Worm (Caenorhabditis elegans) whole organism, midembryonic: Measurements from ENCODE around the gene C47D12.5.

ENCODE experiments used
- T22C8.4 ChIP-seq: fragments of 200-800 bp; sonication (Bioruptor generic); IDR thresholded peaks from 2 replicates; pipeline ENCODE4 v1.3.6; 2022; ENCODE audit warnings: missing genetic modification characterization, missing compliant biosample characterization
- cog-1 ChIP-seq: sonication (generic microtip); optimal IDR thresholded peaks from 2 replicates; lab custom pipeline; 2016; ENCODE audit warnings: missing genetic modification characterization, missing compliant biosample characterization
- flt-1 ChIP-seq: fragments of 200-800 bp; sonication (Bioruptor generic); IDR thresholded peaks from 2 replicates; pipeline ENCODE4 v1.3.6; 2022; ENCODE audit warnings: missing genetic modification characterization, missing compliant biosample characterization
- klf-2 ChIP-seq: fragments of 200-800 bp; sonication (Bioruptor generic); conservative IDR thresholded peaks from 2 replicates; pipeline ENCODE4 v1.3.6; 2022; ENCODE audit warnings: missing genetic modification reagents, missing genetic modification characterization, missing compliant biosample characterization
- med-1 ChIP-seq: sonication (generic microtip); optimal IDR thresholded peaks from 2 replicates; lab custom pipeline; 2017; ENCODE audit warnings: missing genetic modification characterization, mild to moderate bottlenecking, missing compliant biosample characterization, antibody characterized with exemption, missing genetic modification reagents; ENCODE audit not compliant: insufficient read depth
- ref-1 ChIP-seq: fragments of 200-800 bp; sonication (Bioruptor generic); conservative IDR thresholded peaks from 2 replicates; pipeline ENCODE4 v1.3.6; 2022; ENCODE audit warnings: missing genetic modification reagents, missing genetic modification characterization, missing compliant biosample characterization
- tab-1 ChIP-seq: fragments of 200-800 bp; sonication (Bioruptor generic); IDR thresholded peaks from 2 replicates; pipeline ENCODE4 v1.3.6; 2022; ENCODE audit warnings: missing genetic modification characterization, missing compliant biosample characterization
- ztf-23 ChIP-seq: fragments of 200-800 bp; sonication (Bioruptor generic); IDR thresholded peaks from 2 replicates; pipeline ENCODE4 v1.3.6; 2022; ENCODE audit warnings: missing genetic modification reagents, missing genetic modification characterization, missing compliant biosample characterization
- ztf-29 ChIP-seq: fragments of 200-800 bp; sonication (Bioruptor generic); IDR thresholded peaks from 2 replicates; pipeline ENCODE4 v1.3.6; 2022; ENCODE audit warnings: missing genetic modification reagents, missing genetic modification characterization, missing compliant biosample characterization

C47D12.5 gene

DNA sequence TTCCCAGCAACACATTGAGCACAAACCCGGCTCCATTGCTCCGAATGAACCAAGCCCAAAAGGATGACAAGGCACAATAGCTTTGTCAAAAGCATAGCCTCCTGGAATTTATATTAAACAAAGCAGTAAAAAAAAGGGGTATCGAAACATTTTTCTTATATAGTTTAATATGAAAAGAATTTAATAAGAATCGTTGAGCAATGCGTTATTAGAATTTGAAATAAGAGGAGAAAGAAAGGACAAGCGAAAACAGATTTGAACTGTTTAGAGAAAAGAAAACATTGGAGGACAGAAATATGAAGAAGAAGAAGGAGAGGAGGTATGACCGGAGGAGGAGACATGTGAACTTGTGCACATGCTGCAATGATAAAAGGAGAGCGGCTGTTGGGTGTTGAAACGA lies at the start of gene C47D12.5:
C47D12.5 (minus strand) TSS at position 101 of the 400 bp plus-strand sequence.
- TF ChIP-seq ztf-23 (GFP tag; lab: Robert Waterston, UW) = no peak
- TF ChIP-seq cog-1 (tag; lab: Kevin White, UChicago) = no peak
- TF ChIP-seq ref-1 = no peak
- no peak for TF ChIP-seq ztf-29
- TF ChIP-seq med-1 (GFP tag; lab: Kevin White, UChicago) = no peak
- no peak for TF ChIP-seq T22C8.4 (GFP tag; lab: Robert Waterston, UW)
- TF ChIP-seq tab-1 (GFP tag; lab: Robert Waterston, UW) = no peak
- no peak for TF ChIP-seq klf-2
- TF ChIP-seq flt-1 (GFP tag; lab: Robert Waterston, UW) = no peak

- TF ChIP-seq tab-1 (GFP tag; lab: Robert Waterston, UW) = no peak
- TF ChIP-seq ztf-23 (GFP tag; lab: Robert Waterston, UW) = no peak
- TF ChIP-seq T22C8.4 (GFP tag; lab: Robert Waterston, UW) = no peak
- TF ChIP-seq flt-1 (GFP tag; lab: Robert Waterston, UW) = no peak
- TF ChIP-seq klf-2 = no peak
- TF ChIP-seq ztf-29 = no peak
- TF ChIP-seq med-1 (GFP tag; lab: Kevin White, UChicago) = no peak
Observed at ce11 chrII:11733850-11734249, 48.8 kb upstream of the C47D12.5 start.

DNA sequence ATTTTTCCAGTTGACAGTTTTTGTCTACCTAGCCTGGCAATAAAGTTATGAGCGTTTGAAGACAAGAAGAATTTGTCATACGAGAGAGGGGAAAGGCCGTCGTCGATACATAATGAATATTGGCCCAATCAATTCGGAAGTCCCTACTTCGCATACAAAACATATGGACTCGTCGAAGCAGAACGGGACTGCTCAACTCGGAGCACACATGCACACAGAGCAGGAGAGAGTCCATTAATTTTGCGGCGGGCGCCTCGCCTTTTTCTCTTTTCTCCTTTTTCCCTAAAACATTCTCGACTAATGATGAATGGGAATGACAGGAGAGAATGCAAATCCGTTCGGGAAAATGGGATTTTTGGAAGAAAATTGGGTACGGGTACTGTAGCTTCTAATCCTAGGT lies 47.4 kb upstream of the C47D12.5 start, which contains the start of gene F13D12.8:
F13D12.8 (minus strand) TSS at position 82 of the 400 bp plus-strand sequence.
- no peak for TF ChIP-seq med-1 (GFP tag; lab: Kevin White, UChicago)
- no peak for TF ChIP-seq ztf-29
- TF ChIP-seq ztf-23 (GFP tag; lab: Robert Waterston, UW) = no peak
- no peak for TF ChIP-seq cog-1 (tag; lab: Kevin White, UChicago)
- TF ChIP-seq klf-2 = no peak
- TF ChIP-seq ref-1 = no peak
- no peak for TF ChIP-seq tab-1 (GFP tag; lab: Robert Waterston, UW)
- TF ChIP-seq T22C8.4 (GFP tag; lab: Robert Waterston, UW) = no peak
- TF ChIP-seq flt-1 (GFP tag; lab: Robert Waterston, UW) = no peak

DNA sequence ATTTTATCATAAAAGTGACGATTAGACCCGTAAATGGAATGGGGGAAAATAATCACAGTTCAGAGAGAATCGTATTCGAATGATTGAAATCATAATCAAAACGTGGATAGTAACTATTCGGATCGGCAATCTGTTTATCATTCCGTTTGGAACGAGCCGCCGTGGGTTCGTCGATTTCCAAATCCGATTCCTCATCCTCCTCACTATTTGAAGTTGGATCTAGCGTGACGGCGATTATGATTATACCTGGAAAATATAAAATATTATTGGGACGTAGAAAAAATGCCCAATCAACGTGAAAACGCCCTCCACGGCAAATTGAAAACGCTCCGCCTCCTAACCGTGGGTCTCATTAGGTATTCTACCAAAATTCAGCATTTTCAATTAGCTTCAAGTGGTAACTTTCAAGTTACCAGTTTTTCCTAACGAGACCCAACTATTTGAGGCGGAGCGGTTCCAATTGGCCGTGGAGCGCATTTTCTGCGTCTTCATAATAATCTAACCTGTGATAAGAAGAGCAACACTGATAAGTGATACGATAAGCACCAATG lies 46.2 kb upstream of the C47D12.5 start:
- TF ChIP-seq flt-1 (GFP tag; lab: Robert Waterston, UW) (no peak), ztf-23 (GFP tag; lab: Robert Waterston, UW) (no peak), T22C8.4 (GFP tag; lab: Robert Waterston, UW) (no peak), cog-1 (tag; lab: Kevin White, UChicago) (no peak), ref-1 (no peak), med-1 (GFP tag; lab: Kevin White, UChicago) (no peak), ztf-29 (no peak), tab-1 (GFP tag; lab: Robert Waterston, UW) (no peak), klf-2 (no peak)

- TF ChIP-seq flt-1 (GFP tag; lab: Robert Waterston, UW) (no peak), T22C8.4 (GFP tag; lab: Robert Waterston, UW) (no peak), ztf-29 (no peak)
Observed at ce11 chrII:11729757-11730535, 44.9 kb upstream of the C47D12.5 start.

DNA sequence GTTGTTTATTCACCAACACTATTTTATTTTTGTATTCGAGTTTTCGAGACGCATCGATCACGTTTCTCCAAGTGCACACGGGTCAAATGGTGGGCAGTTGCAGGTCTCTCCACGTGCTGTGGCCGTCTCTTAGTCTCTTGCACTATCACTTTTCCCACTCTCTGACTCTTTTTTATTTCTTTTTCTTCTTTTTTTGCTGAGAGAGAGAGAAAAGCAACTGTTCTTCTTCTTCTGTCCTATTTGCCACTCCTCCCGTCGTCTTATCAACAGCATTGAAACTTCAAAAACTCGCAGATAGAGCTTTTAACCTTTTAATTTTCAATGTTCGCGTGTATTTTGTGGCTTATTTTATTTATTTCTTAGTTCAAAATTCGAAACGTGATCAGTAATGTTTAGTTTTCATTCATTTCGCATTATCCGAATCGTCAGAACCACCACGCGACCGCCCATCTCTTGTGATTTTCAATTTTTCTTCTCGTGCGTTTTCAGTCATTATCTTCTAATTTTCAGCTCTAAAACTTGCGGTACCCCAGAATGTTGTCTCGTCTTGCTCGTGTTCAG lies 43.5 kb upstream of the C47D12.5 start, which contains the start of gene alh-8:
alh-8 (plus strand) TSS at position 511 of the 561 bp plus-strand sequence.
- TF ChIP-seq cog-1 (tag; lab: Kevin White, UChicago) (no peak), ztf-29 (no peak), med-1 (GFP tag; lab: Kevin White, UChicago) (no peak), ref-1 (no peak), flt-1 (GFP tag; lab: Robert Waterston, UW) (no peak), ztf-23 (GFP tag; lab: Robert Waterston, UW) (no peak), klf-2 (no peak), tab-1 (GFP tag; lab: Robert Waterston, UW) (no peak), T22C8.4 (GFP tag; lab: Robert Waterston, UW) (no peak)

DNA sequence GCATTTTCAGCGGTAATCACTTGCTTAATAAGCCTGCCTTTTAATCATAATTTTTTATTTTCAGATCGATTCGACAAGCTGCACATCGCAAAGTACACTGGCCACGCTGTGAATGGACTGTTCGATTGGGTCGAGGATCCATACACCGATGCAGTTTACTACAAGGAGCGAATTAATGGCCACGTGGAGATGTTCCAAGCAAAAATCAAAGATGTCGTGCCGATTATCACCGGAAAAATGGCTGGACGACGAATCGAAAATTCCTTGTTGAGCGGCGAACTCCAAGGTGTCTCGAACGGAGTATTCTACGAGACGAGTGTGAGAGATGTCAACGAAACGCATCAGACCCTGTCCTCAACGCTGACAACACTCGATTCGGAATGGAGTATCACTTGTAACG lies 42.4 kb upstream of the C47D12.5 start:
- TF ChIP-seq flt-1 (GFP tag; lab: Robert Waterston, UW) (no peak), ztf-29 (no peak)

- TF ChIP-seq ref-1 (no peak), flt-1 (GFP tag; lab: Robert Waterston, UW) (no peak), ztf-23 (GFP tag; lab: Robert Waterston, UW) (no peak), ztf-29 (no peak), tab-1 (GFP tag; lab: Robert Waterston, UW) (no peak), cog-1 (tag; lab: Kevin White, UChicago) (no peak), med-1 (GFP tag; lab: Kevin White, UChicago) (no peak), klf-2 (no peak), T22C8.4 (GFP tag; lab: Robert Waterston, UW) (no peak)
Observed at ce11 chrII:11726470-11727106, 41.5 kb upstream of the C47D12.5 start, which contains the start of gene F13D12.5. F13D12.5 (plus strand) TSS chrII:11726814.

DNA sequence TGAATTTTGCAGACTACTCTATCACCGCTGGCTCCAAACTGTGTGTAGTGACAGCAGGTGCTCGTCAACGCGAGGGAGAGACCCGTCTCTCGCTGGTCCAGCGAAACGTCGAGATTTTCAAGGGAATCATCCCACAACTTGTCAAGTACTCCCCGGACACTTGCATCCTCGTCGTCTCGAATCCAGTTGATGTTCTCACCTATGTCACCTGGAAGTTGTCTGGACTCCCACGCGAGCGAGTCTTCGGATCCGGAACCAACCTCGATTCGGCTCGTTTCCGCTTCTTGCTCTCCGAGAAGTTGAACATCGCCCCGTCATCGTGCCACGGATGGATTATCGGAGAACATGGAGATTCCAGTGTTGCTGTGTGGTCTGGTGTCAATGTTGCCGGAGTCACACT lies 40.5 kb upstream of the C47D12.5 start:
- TF ChIP-seq med-1 (GFP tag; lab: Kevin White, UChicago) = no peak
- no peak for TF ChIP-seq tab-1 (GFP tag; lab: Robert Waterston, UW)
- TF ChIP-seq ztf-29 = no peak
- no peak for TF ChIP-seq flt-1 (GFP tag; lab: Robert Waterston, UW)
